Fruit fly (Drosophila melanogaster) whole organism, wandering third instar larva: Measurements from ENCODE around the gene Akap200.

Experiments used
- Hr78 ChIP-seq: fragments of >200 bp; optimal IDR thresholded peaks from 2 replicates; lab custom pipeline; 2017; ENCODE audit warnings: missing biosample characterization, missing genetic modification characterization
- Myc ChIP-seq: fragments of >200 bp; optimal IDR thresholded peaks from 2 replicates; lab custom pipeline; 2017
- dl ChIP-seq, 2 experiments: fragments of 175-275, 200-275 bp in 1 of 2; fragments of 200-275 bp in 1 of 2; sonication (Bioruptor generic); optimal IDR thresholded peaks; lab custom pipeline; 2018; ENCODE audit warnings: mild to moderate bottlenecking in 2 of 2, missing biosample characterization in 2 of 2, missing genetic modification characterization in 2 of 2, moderate library complexity in 2 of 2; ENCODE audit not compliant: partially characterized antibody in 2 of 2, insufficient read depth in 1 of 2
- foxo ChIP-seq, 2 experiments: fragments of 200-800 bp; sonication (Bioruptor generic); optimal IDR thresholded peaks; 2 replicates in 1 of 2; 3 replicates in 1 of 2; lab custom pipeline; 2016 to 2017; ENCODE audit warnings: missing biosample characterization in 2 of 2, missing genetic modification characterization in 2 of 2
- h ChIP-seq: fragments of 200-800 bp; sonication (Bioruptor generic); optimal IDR thresholded peaks from 3 replicates; lab custom pipeline; 2016; ENCODE audit warnings: missing biosample characterization, mild to moderate bottlenecking, missing genetic modification characterization
- lola ChIP-seq: fragments of >200 bp; optimal IDR thresholded peaks from 2 replicates; lab custom pipeline; 2017; ENCODE audit warnings: missing biosample characterization, missing genetic modification characterization
- psq ChIP-seq: fragments of 200-800 bp; sonication (Bioruptor generic); optimal IDR thresholded peaks from 3 replicates; lab custom pipeline; 2017; ENCODE audit warnings: missing biosample characterization, mild to moderate bottlenecking, missing genetic modification characterization, moderate library complexity
- usp ChIP-seq: fragments of >200 bp; optimal IDR thresholded peaks from 2 replicates; lab custom pipeline; 2017; ENCODE audit warnings: missing biosample characterization, missing genetic modification characterization
- woc ChIP-seq: sonication (Bioruptor generic); optimal IDR thresholded peaks from 2 replicates; lab custom pipeline; 2016; ENCODE audit warnings: missing biosample characterization, mild to moderate bottlenecking, missing genetic modification characterization

DNA sequence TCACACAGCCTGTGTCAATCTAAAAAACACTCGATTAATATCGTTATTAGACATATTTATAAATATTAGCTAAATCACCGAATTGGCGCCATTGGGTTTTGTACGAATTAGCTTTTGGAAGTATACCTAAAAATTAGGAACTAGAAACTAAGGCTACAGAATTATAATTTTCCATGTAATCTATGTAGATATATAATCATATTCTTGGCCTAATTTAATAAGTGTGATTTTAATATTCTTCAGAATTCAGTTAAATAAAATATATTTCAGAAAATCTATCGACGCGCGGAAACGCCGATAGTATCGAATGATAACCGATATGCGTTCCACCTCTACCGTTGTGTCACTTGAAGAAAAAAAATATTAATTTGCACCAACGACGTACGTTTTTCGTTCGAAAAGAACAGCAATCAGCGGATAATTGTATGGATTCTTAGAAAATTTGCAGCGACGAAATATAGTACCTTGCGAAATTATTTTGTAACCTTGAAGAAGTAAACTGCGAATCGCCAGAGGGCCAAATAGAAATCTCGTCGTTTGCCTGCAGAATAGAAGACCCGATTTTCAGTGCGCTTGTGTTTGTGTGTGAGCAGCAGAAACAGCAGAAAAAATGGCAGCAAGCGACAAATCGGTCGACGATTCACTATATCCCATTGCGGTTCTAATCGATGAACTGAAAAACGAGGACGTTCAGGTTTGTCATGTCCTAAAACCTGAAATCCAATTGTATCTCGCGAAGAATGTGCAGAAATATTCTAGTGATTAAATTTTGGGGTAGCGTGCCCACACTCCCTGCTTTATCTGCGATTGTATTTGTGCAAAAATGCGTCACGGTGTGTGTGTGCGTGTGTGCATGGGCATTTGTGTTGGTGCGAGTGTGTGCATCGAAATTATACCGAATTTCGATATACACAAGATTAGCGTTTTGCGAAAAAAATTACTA is 49.5 kb upstream of the Akap200 start, which contains the start of gene Pp2A-29B:
- peak; percentile 59 for TF ChIP-seq woc (GFP tag; lab: Kevin White, UChicago)
- no peak for TF ChIP-seq Hr78 (GFP tag; lab: Kevin White, UChicago)
- peak; percentile 55 for TF ChIP-seq h
- no peak for TF ChIP-seq Myc (lab: Kevin White, UChicago)
- TF ChIP-seq psq (GFP tag; lab: Kevin White, UChicago): no peak
- no peak for TF ChIP-seq dl (GFP tag; optimal IDR thresholded peaks at IDR 0.05; lab: Kevin White, UChicago; ENCODE audit: insufficient read depth in 1 of 2, partially characterized antibody in 2 of 2)
- peak in 1 of 2 experiments; percentile 23 for TF ChIP-seq foxo (GFP tag; optimal IDR thresholded peaks at IDR 0.05; lab: Kevin White, UChicago)
- no peak for TF ChIP-seq usp (GFP tag; lab: Kevin White, UChicago)
- no peak for TF ChIP-seq lola (GFP tag; lab: Kevin White, UChicago)
